Fruit fly (Drosophila melanogaster) whole organism: ENCODE measurements around the gene CG1271.

ENCODE experiments used
- Dll ChIP-seq: fragments of >200 bp; optimal IDR thresholded peaks from 2 replicates; lab custom pipeline; 2017
- EcR ChIP-seq, 2 experiments: fragments of >200 bp; optimal IDR thresholded peaks; 2 replicates each; lab custom pipeline; 2017; ENCODE audit warnings: missing biosample characterization in 2 of 2, missing genetic modification characterization in 2 of 2, missing genetic modification reagents in 2 of 2
- pan ChIP-seq: fragments of >200 bp; optimal IDR thresholded peaks from 2 replicates; lab custom pipeline; 2017
- psq ChIP-seq: fragments of >200 bp; optimal IDR thresholded peaks from 2 replicates; lab custom pipeline; 2017
- usp ChIP-seq: fragments of >200 bp; optimal IDR thresholded peaks from 2 replicates; lab custom pipeline; 2017; ENCODE audit warnings: missing biosample characterization, missing genetic modification characterization, mixed read lengths

- TF ChIP-seq EcR (GFP tag; optimal IDR thresholded peaks at IDR 0.05; lab: Kevin White, UChicago): no peak
- no peak for TF ChIP-seq psq (lab: Kevin White, UChicago)
- TF ChIP-seq pan (lab: Kevin White, UChicago): no peak
- TF ChIP-seq usp (GFP tag; lab: Kevin White, UChicago): no peak
- no peak for TF ChIP-seq Dll
These were observed 22.5 kb downstream of the CG1271 start for dm6 chr3L:3074805-3075204.
